Worm (Caenorhabditis elegans) whole organism, late embryonic: ENCODE data around the gene nduc-2.

Source experiments
- C38D4.7 ChIP-seq: fragments of 200-800 bp; sonication (Bioruptor generic); optimal IDR thresholded peaks from 2 replicates; lab custom pipeline; 2018; ENCODE audit warnings: mild to moderate bottlenecking, missing genetic modification characterization, moderate library complexity, missing compliant biosample characterization
- K02D7.2 ChIP-seq: sonication (generic microtip); optimal IDR thresholded peaks from 2 replicates; lab custom pipeline; 2017; ENCODE audit warnings: mild to moderate bottlenecking, missing genetic modification characterization, missing compliant biosample characterization
- ahr-1 ChIP-seq: sonication (generic microtip); optimal IDR thresholded peaks from 2 replicates; lab custom pipeline; 2016; ENCODE audit warnings: missing genetic modification characterization, missing compliant biosample characterization
- ama-1 ChIP-seq: fragments of 150-350 bp; optimal IDR thresholded peaks from 2 replicates; lab custom pipeline; 2014
- ceh-19 ChIP-seq: fragments of 200-800 bp; sonication (Bioruptor generic); optimal IDR thresholded peaks from 2 replicates; lab custom pipeline; 2018; ENCODE audit warnings: mild to moderate bottlenecking, missing genetic modification characterization, missing compliant biosample characterization
- ceh-34 ChIP-seq: sonication (generic microtip); optimal IDR thresholded peaks from 2 replicates; lab custom pipeline; 2016; ENCODE audit warnings: mild to moderate bottlenecking, missing genetic modification characterization, missing compliant biosample characterization
- ceh-45 ChIP-seq: fragments of 200-800 bp; sonication (Bioruptor generic); IDR thresholded peaks from 2 replicates; pipeline ENCODE4 v1.3.6; 2022; ENCODE audit warnings: missing genetic modification reagents, missing genetic modification characterization, missing compliant biosample characterization
- ceh-6 ChIP-seq: fragments of 200-800 bp; sonication (Bioruptor generic); optimal IDR thresholded peaks from 2 replicates; lab custom pipeline; 2018; ENCODE audit warnings: mild to moderate bottlenecking, missing genetic modification characterization, missing compliant biosample characterization
- ceh-9 ChIP-seq: sonication (generic microtip); optimal IDR thresholded peaks from 2 replicates; lab custom pipeline; 2016; ENCODE audit warnings: mild to moderate bottlenecking, missing genetic modification characterization, inconsistent platforms, missing compliant biosample characterization
- dmd-4 ChIP-seq: sonication (generic microtip); optimal IDR thresholded peaks from 2 replicates; lab custom pipeline; 2016; ENCODE audit warnings: borderline replicate concordance, missing genetic modification characterization, missing compliant biosample characterization
- dve-1 ChIP-seq: sonication (generic microtip); optimal IDR thresholded peaks from 2 replicates; lab custom pipeline; 2017; ENCODE audit warnings: antibody characterized with exemption, mild to moderate bottlenecking, missing genetic modification characterization, missing compliant biosample characterization
- elt-4 ChIP-seq: sonication (generic microtip); optimal IDR thresholded peaks from 2 replicates; lab custom pipeline; 2016; ENCODE audit warnings: missing genetic modification characterization, missing compliant biosample characterization
- ets-4 ChIP-seq: sonication (generic microtip); optimal IDR thresholded peaks from 2 replicates; lab custom pipeline; 2016; ENCODE audit warnings: missing genetic modification characterization, missing compliant biosample characterization
- eyg-1 ChIP-seq: sonication (generic microtip); optimal IDR thresholded peaks from 2 replicates; lab custom pipeline; 2016; ENCODE audit warnings: missing genotype, missing genetic modification characterization, missing compliant biosample characterization
- fax-1 ChIP-seq: sonication (generic microtip); optimal IDR thresholded peaks from 2 replicates; lab custom pipeline; 2016; ENCODE audit warnings: missing genotype, missing genetic modification characterization, missing compliant biosample characterization
- fkh-10 ChIP-seq: fragments of 150-350 bp; optimal IDR thresholded peaks from 2 replicates; lab custom pipeline; 2014; ENCODE audit warnings: missing biosample characterization, missing genetic modification reagents, missing genetic modification characterization
- lim-6 ChIP-seq: sonication (generic microtip); optimal IDR thresholded peaks from 2 replicates; lab custom pipeline; 2016; ENCODE audit warnings: missing genetic modification characterization, missing compliant biosample characterization
- lin-11 ChIP-seq: fragments of 200-800 bp; sonication (Bioruptor generic); optimal IDR thresholded peaks from 2 replicates; lab custom pipeline; 2018; ENCODE audit warnings: mild to moderate bottlenecking, missing genetic modification characterization, missing compliant biosample characterization
- madf-2 ChIP-seq: sonication (generic microtip); optimal IDR thresholded peaks from 2 replicates; lab custom pipeline; 2017; ENCODE audit warnings: missing genetic modification characterization, missing compliant biosample characterization
- nfya-1 ChIP-seq: sonication (generic microtip); optimal IDR thresholded peaks from 2 replicates; lab custom pipeline; 2017; ENCODE audit warnings: missing genetic modification characterization, mild to moderate bottlenecking, missing compliant biosample characterization, antibody characterized with exemption, moderate library complexity
- nhr-11 ChIP-seq: fragments of 150-350 bp; optimal IDR thresholded peaks from 2 replicates; lab custom pipeline; 2014; ENCODE audit warnings: missing biosample characterization, missing genetic modification characterization
- odd-2 ChIP-seq: sonication (generic microtip); optimal IDR thresholded peaks from 2 replicates; lab custom pipeline; 2017; ENCODE audit warnings: antibody characterized with exemption, mild to moderate bottlenecking, missing genetic modification characterization, missing compliant biosample characterization
- pag-3 ChIP-seq: sonication (generic microtip); optimal IDR thresholded peaks from 2 replicates; lab custom pipeline; 2016; ENCODE audit warnings: missing compliant biosample characterization, missing genetic modification characterization, borderline replicate concordance
- pax-1 ChIP-seq: fragments of 150-350 bp; optimal IDR thresholded peaks from 2 replicates; lab custom pipeline; 2014; ENCODE audit warnings: missing biosample characterization, missing genetic modification characterization
- pha-2 ChIP-seq: sonication (generic microtip); optimal IDR thresholded peaks from 2 replicates; lab custom pipeline; 2017; ENCODE audit warnings: mild to moderate bottlenecking, missing genetic modification characterization, missing compliant biosample characterization
- pha-4 ChIP-seq: fragments of 150-350 bp; optimal IDR thresholded peaks from 2 replicates; lab custom pipeline; 2018; ENCODE audit warnings: missing biosample characterization, missing genetic modification reagents, missing genetic modification characterization
- pros-1 ChIP-seq: fragments of 150-350 bp; optimal IDR thresholded peaks from 2 replicates; lab custom pipeline; 2014; ENCODE audit warnings: missing biosample characterization, missing genetic modification reagents, missing genetic modification characterization
- rnt-1 ChIP-seq: sonication (generic microtip); optimal IDR thresholded peaks from 2 replicates; lab custom pipeline; 2016; ENCODE audit warnings: missing genetic modification characterization, missing compliant biosample characterization
- sdc-2 ChIP-seq: sonication (generic microtip); optimal IDR thresholded peaks from 2 replicates; lab custom pipeline; 2016; ENCODE audit warnings: missing genotype, missing genetic modification characterization, missing compliant biosample characterization
- sox-2 ChIP-seq: fragments of 200-800 bp; sonication (Bioruptor generic); IDR thresholded peaks from 2 replicates; pipeline ENCODE4 v1.3.6; 2022; ENCODE audit warnings: missing genetic modification reagents, missing genetic modification characterization, missing compliant biosample characterization
- syd-9 ChIP-seq: sonication (generic microtip); optimal IDR thresholded peaks from 2 replicates; lab custom pipeline; 2016; ENCODE audit warnings: mild to moderate bottlenecking, missing genetic modification characterization, moderate library complexity, missing compliant biosample characterization
- tbx-2 ChIP-seq: sonication (generic microtip); optimal IDR thresholded peaks from 2 replicates; lab custom pipeline; 2016; ENCODE audit warnings: missing genetic modification characterization, missing compliant biosample characterization
- tbx-7 ChIP-seq: sonication (generic microtip); optimal IDR thresholded peaks from 2 replicates; lab custom pipeline; 2016; ENCODE audit warnings: missing genotype, missing genetic modification characterization, missing compliant biosample characterization
- unc-3 ChIP-seq, 2 experiments: fragments of 200-800 bp in 1 of 2; sonication (Bioruptor generic) in 1 of 2; sonication (generic microtip) in 1 of 2; conservative IDR thresholded peaks in 1 of 2; optimal IDR thresholded peaks in 1 of 2; 2 replicates each; pipeline versions ENCODE4 v1.3.6 to Lab custom; 2016 to 2022; ENCODE audit warnings: missing compliant biosample characterization in 2 of 2, missing genetic modification characterization in 2 of 2, missing genetic modification reagents in 1 of 2

The nduc-2 gene

DNA sequence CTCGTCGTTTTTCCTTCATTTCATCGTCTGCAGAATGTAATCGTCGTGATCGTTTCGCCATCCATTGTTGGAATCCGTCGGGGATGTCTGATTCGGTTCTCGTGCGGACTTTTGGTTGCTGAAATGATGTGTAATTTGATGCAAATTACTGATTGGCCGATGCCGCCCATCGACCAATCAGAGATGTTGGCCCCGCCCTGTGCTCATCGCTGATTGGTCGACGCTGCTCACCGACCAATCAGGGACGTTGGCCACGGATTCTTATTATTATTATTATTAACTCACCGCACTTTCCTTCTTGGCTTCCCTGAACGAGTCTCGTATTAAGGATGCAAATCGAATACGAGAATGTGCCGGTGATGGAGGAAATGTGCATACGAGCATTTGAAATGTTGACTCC, 7.4 kb downstream of the nduc-2 start:
- no peak for TF ChIP-seq tbx-2
- peak; percentile 95 for TF ChIP-seq nfya-1 (tag; lab: Kevin White, UChicago)

DNA sequence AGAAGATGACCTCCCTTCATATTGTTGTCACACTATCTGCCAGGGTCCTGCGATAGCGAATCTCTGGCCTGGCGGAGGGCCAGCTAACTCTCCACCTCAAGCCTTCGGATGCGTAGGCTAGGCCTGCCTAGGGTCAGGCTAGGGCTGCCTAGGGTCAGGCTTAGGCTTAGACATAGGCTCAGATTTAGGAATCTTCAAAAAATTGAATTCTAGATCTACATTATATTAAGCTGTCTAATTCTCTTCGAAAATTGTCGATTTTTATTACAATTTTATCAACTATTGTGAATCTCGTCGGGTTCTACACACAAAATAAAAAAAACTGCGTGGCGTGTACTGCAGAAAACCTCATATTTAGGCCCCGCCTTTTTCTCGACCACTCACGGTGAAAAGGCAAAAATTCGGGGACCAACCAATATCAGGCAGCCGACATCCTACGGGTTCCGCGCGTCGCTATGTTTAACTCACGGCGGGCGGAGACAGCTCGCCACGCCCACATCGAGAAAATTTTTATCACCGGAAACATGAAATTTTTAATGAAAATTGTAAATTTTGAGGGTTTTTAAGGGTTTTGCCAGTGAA, 8.9 kb downstream of the nduc-2 start:
- TF ChIP-seq C38D4.7 (GFP tag; lab: Kevin White, UChicago): no peak
- no peak for TF ChIP-seq sdc-2 (tag; lab: Kevin White, UChicago)
- no peak for TF ChIP-seq ceh-34 (tag; lab: Kevin White, UChicago)
- no peak for TF ChIP-seq ceh-45 (GFP tag; lab: Robert Waterston, UW)
- TF ChIP-seq fkh-10 (GFP tag; lab: Kevin White, UChicago): no peak
- TF ChIP-seq pros-1: no peak
- no peak for TF ChIP-seq pag-3
- no peak for TF ChIP-seq pax-1 (tag; lab: Kevin White, UChicago)
- no peak for TF ChIP-seq ahr-1 (tag; lab: Kevin White, UChicago)
- no peak for TF ChIP-seq odd-2
- no peak for TF ChIP-seq ceh-6 (GFP tag; lab: Kevin White, UChicago)
- no peak for TF ChIP-seq elt-4 (tag; lab: Kevin White, UChicago)
- TF ChIP-seq tbx-7: no peak

DNA sequence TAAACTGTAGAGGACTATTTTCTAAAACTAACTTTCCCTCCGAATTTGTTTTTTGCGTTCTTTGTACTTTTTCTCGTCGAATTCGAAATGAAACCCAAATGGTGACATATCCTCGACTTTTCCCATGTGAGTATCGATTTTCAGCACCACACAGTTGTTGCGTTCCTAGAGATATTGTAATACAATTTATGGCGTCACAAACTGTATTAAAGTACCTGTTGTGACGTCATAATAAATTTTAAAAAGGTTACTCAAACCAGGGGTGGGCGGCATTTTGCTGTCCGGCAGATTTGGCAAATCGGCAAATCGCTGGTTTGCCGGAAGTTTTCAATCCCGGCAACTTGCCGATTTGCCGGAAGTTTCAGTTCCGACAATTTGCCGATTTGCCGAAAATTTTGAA, 14.1 kb downstream of the nduc-2 start:
- TF ChIP-seq syd-9 (tag; lab: Kevin White, UChicago) (no peak), pag-3 (no peak), madf-2 (tag; lab: Kevin White, UChicago) (no peak), ceh-45 (GFP tag; lab: Robert Waterston, UW) (no peak), pha-4 (tag; lab: Kevin White, UChicago) (no peak), ama-1 (no peak), fax-1 (no peak), ceh-9 (no peak), dve-1 (tag; lab: Kevin White, UChicago) (no peak), eyg-1 (no peak), pha-2 (tag; lab: Kevin White, UChicago) (no peak), rnt-1 (tag; lab: Kevin White, UChicago) (no peak), elt-4 (tag; lab: Kevin White, UChicago) (no peak), dmd-4 (tag; lab: Kevin White, UChicago) (no peak), K02D7.2 (tag; lab: Kevin White, UChicago) (no peak), lim-6 (no peak), lin-11 (tag; lab: Kevin White, UChicago) (no peak)

DNA sequence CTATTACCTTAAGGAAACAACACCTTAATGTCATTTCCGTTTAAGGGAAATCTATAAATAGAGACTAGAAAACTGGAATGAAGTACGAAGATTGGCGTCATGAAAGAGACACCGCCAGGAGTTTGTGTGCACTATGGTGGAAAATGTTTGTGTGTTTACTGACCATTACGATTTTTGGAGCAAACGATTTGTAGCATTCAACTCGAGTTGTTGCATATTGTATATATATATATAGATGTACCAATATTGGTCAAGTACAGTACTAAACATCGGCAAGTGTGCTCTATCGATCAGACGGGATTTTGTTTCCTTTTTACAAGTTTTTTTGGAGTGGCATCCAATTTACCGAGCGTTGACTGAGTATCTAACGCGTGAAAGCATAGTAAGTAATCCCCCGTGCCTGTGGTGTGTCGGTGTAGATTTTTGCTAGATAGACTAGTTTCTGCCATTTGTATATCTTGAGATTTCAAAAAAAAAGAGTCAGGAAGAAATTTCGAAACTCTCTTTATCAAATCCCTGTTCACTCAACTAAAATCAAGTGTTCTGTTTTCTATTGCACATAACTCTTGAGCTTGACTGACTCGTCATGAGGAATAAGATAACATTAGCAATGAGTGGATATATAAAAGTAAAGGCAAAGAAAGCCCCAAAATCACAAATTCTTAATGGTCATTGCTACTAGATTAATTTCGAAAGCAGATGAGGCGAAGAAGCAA, 15.3 kb downstream of the nduc-2 start, which contains the start of the genes twk-45 and Y71H2AM.25:
twk-45 (minus strand) TSS at position 101 of the 716 bp plus-strand sequence.
Y71H2AM.25 (plus strand) TSS at position 666 of the 716 bp plus-strand sequence.
- no peak for TF ChIP-seq unc-3 (GFP tag; conservative IDR thresholded peaks at IDR 0.05; lab: Robert Waterston, UW)
- TF ChIP-seq unc-3 (tag; optimal IDR thresholded peaks at IDR 0.05; lab: Kevin White, UChicago): no peak
- no peak for TF ChIP-seq dmd-4 (tag; lab: Kevin White, UChicago)
- TF ChIP-seq ceh-19 (GFP tag; lab: Kevin White, UChicago): no peak
- no peak for TF ChIP-seq sox-2
- no peak for TF ChIP-seq ceh-34 (tag; lab: Kevin White, UChicago)
- no peak for TF ChIP-seq nfya-1 (tag; lab: Kevin White, UChicago)
- no peak for TF ChIP-seq nhr-11 (tag; lab: Kevin White, UChicago)
- TF ChIP-seq ets-4: no peak
